Fruit fly (Drosophila melanogaster): Measurements from ENCODE around the gene CG6765.

The CG6765 gene

dm6 chr3L:8512428-8512827 lies at the start of gene CG6765:
Gene CG6765, plus strand, starts transcription at chr3L:8512767.
- TF ChIP-seq Pif1A (GFP tag; optimal IDR thresholded peaks at IDR 0.05), result no peak
- no peak for TF ChIP-seq fd96Ca (GFP tag; IDR thresholded peaks at IDR 0.05)
- TF ChIP-seq CG9948 (tag; optimal IDR thresholded peaks at IDR 0.05), result no peak
- TF ChIP-seq Pif1B (GFP tag; optimal IDR thresholded peaks at IDR 0.05), result no peak
- TF ChIP-seq CG12605 (GFP tag; IDR thresholded peaks at IDR 0.05), result no peak

- TF ChIP-seq CG14655 (GFP tag; optimal IDR thresholded peaks at IDR 0.05) (no peak), CG9948 (tag; optimal IDR thresholded peaks at IDR 0.05) (no peak), CG10348 (GFP tag; IDR thresholded peaks at IDR 0.05) (no peak), CG32121 (GFP tag; IDR thresholded peaks at IDR 0.05) (no peak), CG4496 (GFP tag; IDR thresholded peaks at IDR 0.05) (no peak), fd96Ca (GFP tag; IDR thresholded peaks at IDR 0.05) (no peak), Pif1B (GFP tag; optimal IDR thresholded peaks at IDR 0.05) (no peak), EcR (GFP tag; optimal IDR thresholded peaks at IDR 0.05) (no peak), Snoo (tag; optimal IDR thresholded peaks at IDR 0.05) (no peak)
These were observed 31.6 kb upstream of the CG6765 start for dm6 chr3L:8480944-8481343.

dm6 chr3L:8506975-8507441 lies 5.6 kb upstream of the CG6765 start, which contains the start of gene CG43163:
Gene CG43163, minus strand, starts transcription at chr3L:8507146.
- TF ChIP-seq CG34367 (tag; optimal IDR thresholded peaks at IDR 0.05), result peak; percentile 63
- peak; percentile 64 for TF ChIP-seq CG8159 (tag; optimal IDR thresholded peaks at IDR 0.05)
- peak; percentile 40 for TF ChIP-seq EcR (GFP tag; optimal IDR thresholded peaks at IDR 0.05)
- TF ChIP-seq CG32121 (GFP tag; IDR thresholded peaks at IDR 0.05), result peak; percentile 75
- peak; percentile 69 for TF ChIP-seq CG17806 (tag; optimal IDR thresholded peaks at IDR 0.05)
- peak; percentile 53 for TF ChIP-seq CG9948 (tag; optimal IDR thresholded peaks at IDR 0.05)
- peak; percentile 60 for TF ChIP-seq CG15710 (tag; optimal IDR thresholded peaks at IDR 0.05)
- no peak for TF ChIP-seq rn (GFP tag; IDR thresholded peaks at IDR 0.05)
- TF ChIP-seq Pif1B (GFP tag; optimal IDR thresholded peaks at IDR 0.05), result peak; percentile 68
- TF ChIP-seq CG10348 (GFP tag; IDR thresholded peaks at IDR 0.05), result no peak
- TF ChIP-seq CG8301 (tag; optimal IDR thresholded peaks at IDR 0.05), result peak; percentile 68
- TF ChIP-seq gl (tag; optimal IDR thresholded peaks at IDR 0.05), result no peak
- TF ChIP-seq Snoo (tag; optimal IDR thresholded peaks at IDR 0.05), result peak; percentile 56
- no peak for TF ChIP-seq D1 (tag; optimal IDR thresholded peaks at IDR 0.05)
- peak; percentile 86 for TF ChIP-seq CG4496 (GFP tag; IDR thresholded peaks at IDR 0.05)
- TF ChIP-seq Ets98B (GFP tag; IDR thresholded peaks at IDR 0.05), result peak; percentile 81
- peak; percentile 65; the same call in 1 of the 2 replicates for TF ChIP-seq CG12605 (GFP tag; IDR thresholded peaks at IDR 0.05)
- TF ChIP-seq fd96Ca (GFP tag; IDR thresholded peaks at IDR 0.05), result peak; percentile 48; the same call in 2 of the 3 replicates

dm6 chr3L:8509567-8510109 lies 2.9 kb upstream of the CG6765 start, which contains the start of the genes ZC3H3 and Pus7:
Gene ZC3H3, minus strand, starts transcription at chr3L:8509763.
Gene Pus7, plus strand, starts transcription at chr3L:8510003.
- TF ChIP-seq CG13204 (GFP tag; optimal IDR thresholded peaks at IDR 0.05) (no peak), CG8159 (tag; optimal IDR thresholded peaks at IDR 0.05) (peak; percentile 55), rn (GFP tag; IDR thresholded peaks at IDR 0.05) (no peak), D1 (tag; optimal IDR thresholded peaks at IDR 0.05) (no peak), CG17806 (tag; optimal IDR thresholded peaks at IDR 0.05) (peak; percentile 7), EcR (GFP tag; optimal IDR thresholded peaks at IDR 0.05) (no peak)

dm6 chr3L:8513258-8513657 lies 691 bp downstream of the CG6765 start:
- TF ChIP-seq rn (GFP tag; IDR thresholded peaks at IDR 0.05), result no peak
- TF ChIP-seq D1 (tag; optimal IDR thresholded peaks at IDR 0.05), result no peak
- no peak for TF ChIP-seq CG13204 (GFP tag; optimal IDR thresholded peaks at IDR 0.05)
- TF ChIP-seq CG17806 (tag; optimal IDR thresholded peaks at IDR 0.05), result no peak

- TF ChIP-seq CG32121 (GFP tag; IDR thresholded peaks at IDR 0.05) (no peak), Pif1A (GFP tag; optimal IDR thresholded peaks at IDR 0.05) (no peak), Snoo (tag; optimal IDR thresholded peaks at IDR 0.05) (no peak), EcR (GFP tag; optimal IDR thresholded peaks at IDR 0.05) (no peak), CG4496 (GFP tag; IDR thresholded peaks at IDR 0.05) (no peak), CG12605 (GFP tag; IDR thresholded peaks at IDR 0.05) (no peak), CG8301 (tag; optimal IDR thresholded peaks at IDR 0.05) (no peak), CG14655 (GFP tag; optimal IDR thresholded peaks at IDR 0.05) (no peak), CG13204 (GFP tag; optimal IDR thresholded peaks at IDR 0.05) (no peak), Ets98B (GFP tag; IDR thresholded peaks at IDR 0.05) (no peak), CG34367 (tag; optimal IDR thresholded peaks at IDR 0.05) (no peak), CG10348 (GFP tag; IDR thresholded peaks at IDR 0.05) (no peak), D1 (tag; optimal IDR thresholded peaks at IDR 0.05) (no peak), CG9948 (tag; optimal IDR thresholded peaks at IDR 0.05) (no peak), CG15710 (tag; optimal IDR thresholded peaks at IDR 0.05) (no peak), CG17806 (tag; optimal IDR thresholded peaks at IDR 0.05) (no peak)
These were observed 2.2 kb downstream of the CG6765 start, which contains the start of gene CG6683 for dm6 chr3L:8514768-8515167. Gene CG6683, minus strand, starts transcription at chr3L:8514921.

dm6 chr3L:8518516-8519087 lies 6.0 kb downstream of the CG6765 start, which contains the start of gene GstO3:
Gene GstO3, plus strand, starts transcription at chr3L:8518885.
- peak; percentile 80 for TF ChIP-seq CG12605 (GFP tag; IDR thresholded peaks at IDR 0.05)
- no peak for TF ChIP-seq CG14655 (GFP tag; optimal IDR thresholded peaks at IDR 0.05)
- no peak for TF ChIP-seq CG13204 (GFP tag; optimal IDR thresholded peaks at IDR 0.05)
- TF ChIP-seq Pif1A (GFP tag; optimal IDR thresholded peaks at IDR 0.05), result no peak
- TF ChIP-seq Ets98B (GFP tag; IDR thresholded peaks at IDR 0.05), result peak; percentile 65
- no peak for TF ChIP-seq CG8159 (tag; optimal IDR thresholded peaks at IDR 0.05)
- no peak for TF ChIP-seq CG10348 (GFP tag; IDR thresholded peaks at IDR 0.05)
- no peak for TF ChIP-seq CG17806 (tag; optimal IDR thresholded peaks at IDR 0.05)
- TF ChIP-seq CG8301 (tag; optimal IDR thresholded peaks at IDR 0.05), result peak; percentile 28
- peak; percentile 71 for TF ChIP-seq gl (tag; optimal IDR thresholded peaks at IDR 0.05)
- TF ChIP-seq EcR (GFP tag; optimal IDR thresholded peaks at IDR 0.05), result no peak
- TF ChIP-seq fd96Ca (GFP tag; IDR thresholded peaks at IDR 0.05), result no peak
- no peak for TF ChIP-seq CG9948 (tag; optimal IDR thresholded peaks at IDR 0.05)
- peak; percentile 12 for TF ChIP-seq CG15710 (tag; optimal IDR thresholded peaks at IDR 0.05)
- peak; percentile 49 for TF ChIP-seq Snoo (tag; optimal IDR thresholded peaks at IDR 0.05)
- peak; percentile 49 for TF ChIP-seq Pif1B (GFP tag; optimal IDR thresholded peaks at IDR 0.05)
- TF ChIP-seq CG32121 (GFP tag; IDR thresholded peaks at IDR 0.05), result peak; percentile 34; the same call in 1 of the 2 replicates
- no peak for TF ChIP-seq rn (GFP tag; IDR thresholded peaks at IDR 0.05)
- no peak for TF ChIP-seq CG4496 (GFP tag; IDR thresholded peaks at IDR 0.05)
- no peak for TF ChIP-seq D1 (tag; optimal IDR thresholded peaks at IDR 0.05)
- TF ChIP-seq CG34367 (tag; optimal IDR thresholded peaks at IDR 0.05), result peak; percentile 1
